Worm (Caenorhabditis elegans): ENCODE results near the gene C34F11.5.

C34F11.5 gene

ce11 chrII:5170932-5171331 is 24.7 kb upstream of the C34F11.5 start, which contains the start of gene srb-1:
Gene srb-1 (minus strand): TSS chrII:5171032.
- TF ChIP-seq egl-44 (GFP tag; IDR thresholded peaks at IDR 0.05) = no peak
- TF ChIP-seq C06A6.2 (GFP tag; conservative IDR thresholded peaks at IDR 0.05) = no peak
- no peak for TF ChIP-seq hlh-12 (tag; optimal IDR thresholded peaks at IDR 0.05)
- TF ChIP-seq mes-4 (tag; optimal IDR thresholded peaks at IDR 0.05) = no peak
- no peak for TF ChIP-seq attf-5 (GFP tag; optimal IDR thresholded peaks at IDR 0.05)
- TF ChIP-seq pbrm-1 (GFP tag; IDR thresholded peaks at IDR 0.05) = no peak

DNA sequence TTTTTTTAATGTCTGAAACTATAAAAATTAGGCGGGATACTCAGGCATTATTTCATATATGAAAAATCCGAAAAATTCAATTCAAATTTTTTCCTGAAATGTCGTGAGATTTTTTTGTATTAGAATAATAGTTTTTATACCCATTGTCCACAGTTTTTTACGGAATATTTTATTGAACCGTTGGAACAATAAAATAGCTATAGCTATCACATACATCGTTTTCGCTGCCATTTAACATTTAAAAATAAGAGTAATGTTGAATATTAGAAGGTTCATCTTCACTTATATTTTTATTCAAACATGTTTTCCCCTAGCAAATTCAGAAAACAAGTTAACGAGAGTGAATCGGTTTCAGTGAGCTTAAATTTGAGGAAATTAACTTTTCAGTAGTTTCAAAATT is 24.0 kb upstream of the C34F11.5 start, which contains the start of gene C27D6.15:
Gene C27D6.15 (plus strand): TSS at position 301 of the 400 bp plus-strand sequence.
- TF ChIP-seq chd-7 (tag; optimal IDR thresholded peaks at IDR 0.05) (no peak), ceh-91 (GFP tag; IDR thresholded peaks at IDR 0.05) (no peak), ceh-100 (GFP tag; IDR thresholded peaks at IDR 0.05) (no peak), dpl-1 (GFP tag; optimal IDR thresholded peaks at IDR 0.05) (no peak), lin-40 (tag; optimal IDR thresholded peaks at IDR 0.05) (no peak), ceh-79 (tag; optimal IDR thresholded peaks at IDR 0.05) (no peak), B0035.1 (tag; optimal IDR thresholded peaks at IDR 0.05) (no peak), ama-1 (optimal IDR thresholded peaks at IDR 0.05) (no peak), ama-1 (GFP tag; optimal IDR thresholded peaks at IDR 0.05) (no peak), lir-1 (GFP tag; conservative IDR thresholded peaks at IDR 0.05) (no peak), unc-130 (GFP tag; optimal IDR thresholded peaks at IDR 0.05) (no peak), ets-4 (GFP tag; optimal IDR thresholded peaks at IDR 0.05) (no peak), madf-10 (tag; optimal IDR thresholded peaks at IDR 0.05) (no peak), Y53G8AR.9 (GFP tag; conservative IDR thresholded peaks at IDR 0.05) (no peak), ztf-28 (GFP tag; IDR thresholded peaks at IDR 0.05) (no peak)

DNA sequence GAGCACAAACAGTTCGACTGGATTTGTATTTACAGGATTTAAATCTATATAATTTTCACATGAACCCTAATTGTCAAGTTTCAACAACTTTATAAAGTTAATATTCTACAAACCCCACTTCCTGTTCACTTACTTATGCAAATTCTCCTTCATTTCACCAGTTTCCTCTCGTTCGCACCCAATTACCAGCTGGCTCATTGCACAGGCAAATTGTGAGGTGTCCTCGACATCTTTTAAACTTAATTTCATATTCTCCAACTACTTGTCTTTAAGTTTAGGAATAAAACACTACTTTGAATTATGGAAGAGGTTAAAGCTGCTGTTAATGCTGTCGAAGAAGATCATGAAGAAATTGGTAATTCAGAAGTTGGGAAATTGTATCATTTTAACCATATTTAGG is 23.2 kb upstream of the C34F11.5 start, which contains the start of gene C27D6.1:
Gene C27D6.1 (plus strand): TSS at position 301 of the 400 bp plus-strand sequence.
- TF ChIP-seq fkh-3 (tag; optimal IDR thresholded peaks at IDR 0.05) = no peak
- TF ChIP-seq madf-3 (GFP tag; IDR thresholded peaks at IDR 0.05) = no peak
- no peak for TF ChIP-seq F57A8.1 (GFP tag; optimal IDR thresholded peaks at IDR 0.05)
- TF ChIP-seq repo-1 (tag; optimal IDR thresholded peaks at IDR 0.05) = no peak
- no peak for TF ChIP-seq mcd-1 (GFP tag; IDR thresholded peaks at IDR 0.05)
- TF ChIP-seq F23B12.7 (tag; optimal IDR thresholded peaks at IDR 0.05; ENCODE audit: insufficient read depth) = no peak
- no peak for TF ChIP-seq B0019.2 (GFP tag; conservative IDR thresholded peaks at IDR 0.05)
- no peak for TF ChIP-seq F49E8.2 (tag; optimal IDR thresholded peaks at IDR 0.05; ENCODE audit: insufficient read depth)
- no peak for TF ChIP-seq rec-8 (tag; optimal IDR thresholded peaks at IDR 0.05)
- no peak for TF ChIP-seq snpc-4 (GFP tag; optimal IDR thresholded peaks at IDR 0.05)
- no peak for TF ChIP-seq snpc-4 (tag; optimal IDR thresholded peaks at IDR 0.05)
- TF ChIP-seq ceh-27 (GFP tag; optimal IDR thresholded peaks at IDR 0.05) = no peak
- TF ChIP-seq ceh-40 (GFP tag; IDR thresholded peaks at IDR 0.05) = no peak
- no peak for TF ChIP-seq zim-3 (tag; optimal IDR thresholded peaks at IDR 0.05)
- TF ChIP-seq T26A5.8 (tag; optimal IDR thresholded peaks at IDR 0.05) = no peak
- TF ChIP-seq aptf-2 (GFP tag; conservative IDR thresholded peaks at IDR 0.05) = no peak
- TF ChIP-seq unc-130 (GFP tag; optimal IDR thresholded peaks at IDR 0.05) = no peak
- no peak for TF ChIP-seq aptf-3 (GFP tag; IDR thresholded peaks at IDR 0.05)
